Worm (Caenorhabditis elegans): ENCODE results near the gene lron-1.

Gene lron-1

ce11 chrX:14577579-14578127 lies 5.1 kb downstream of the lron-1 start, which contains the start of gene let-4:
let-4 (plus strand) TSS chrX:14577935.
- 0 out of 2 replicates have a peak, but pooled peaks have one; percentile 35 for TF ChIP-seq tab-1 (GFP tag; IDR thresholded peaks at IDR 0.05)
- TF ChIP-seq flt-1 (GFP tag; IDR thresholded peaks at IDR 0.05): peak; percentile 10; the same call in 1 of the 2 replicates
- no peak for TF ChIP-seq ztf-23 (GFP tag; IDR thresholded peaks at IDR 0.05)

DNA sequence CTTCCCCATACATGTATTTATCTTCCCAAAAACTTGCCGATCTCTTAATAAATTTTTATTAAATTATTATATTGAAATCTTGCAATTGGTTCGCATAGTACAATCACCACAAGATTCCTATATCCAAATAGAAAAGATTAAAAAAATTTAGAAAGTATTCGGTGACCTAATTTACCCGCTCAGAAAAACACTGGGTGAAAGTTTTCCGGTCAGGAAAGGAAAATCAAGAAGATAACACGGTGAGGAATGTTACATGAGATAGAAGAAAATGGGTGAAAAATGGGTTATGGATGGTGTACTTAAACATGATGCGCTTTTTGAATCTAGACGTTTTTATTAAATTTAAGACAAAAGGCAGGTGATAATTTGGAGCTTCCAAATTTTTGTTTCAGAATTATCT lies 8.3 kb downstream of the lron-1 start:
- no peak for TF ChIP-seq ztf-29 (GFP tag; IDR thresholded peaks at IDR 0.05)
- TF ChIP-seq tab-1 (GFP tag; IDR thresholded peaks at IDR 0.05): no peak
- TF ChIP-seq cog-1 (tag; optimal IDR thresholded peaks at IDR 0.05): no peak
- TF ChIP-seq med-1 (GFP tag; optimal IDR thresholded peaks at IDR 0.05; ENCODE audit: insufficient read depth): no peak
- TF ChIP-seq flt-1 (GFP tag; IDR thresholded peaks at IDR 0.05): no peak
- TF ChIP-seq klf-2 (GFP tag; conservative IDR thresholded peaks at IDR 0.05): no peak
- TF ChIP-seq T22C8.4 (GFP tag; IDR thresholded peaks at IDR 0.05): no peak
- no peak for TF ChIP-seq ref-1 (GFP tag; conservative IDR thresholded peaks at IDR 0.05)
- TF ChIP-seq ztf-23 (GFP tag; IDR thresholded peaks at IDR 0.05): no peak

DNA sequence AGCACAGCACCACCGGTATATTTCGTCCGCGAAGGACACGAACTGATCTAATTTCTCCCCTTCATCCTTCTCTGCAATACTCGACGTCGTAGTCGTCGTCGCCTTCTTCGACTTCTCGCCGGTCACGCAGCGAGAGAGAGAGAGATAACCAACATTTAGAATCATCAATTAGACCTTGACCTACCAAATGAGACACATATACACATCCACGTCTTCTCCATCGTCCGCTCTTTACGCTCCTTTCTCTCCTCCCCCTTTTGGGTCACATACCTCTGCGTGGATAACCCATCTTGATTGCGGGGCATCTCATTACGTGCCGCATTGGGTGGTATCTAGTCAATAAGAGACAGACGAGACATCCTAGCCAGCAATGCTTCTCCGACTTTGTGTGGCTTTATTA lies 8.9 kb downstream of the lron-1 start, which contains the start of gene sym-1:
Gene sym-1 (plus strand): TSS at position 194 of the 400 bp plus-strand sequence.
- no peak for TF ChIP-seq T22C8.4 (GFP tag; IDR thresholded peaks at IDR 0.05)
- TF ChIP-seq cog-1 (tag; optimal IDR thresholded peaks at IDR 0.05): no peak
- TF ChIP-seq klf-2 (GFP tag; conservative IDR thresholded peaks at IDR 0.05): no peak
- no peak for TF ChIP-seq ref-1 (GFP tag; conservative IDR thresholded peaks at IDR 0.05)
- no peak for TF ChIP-seq ztf-23 (GFP tag; IDR thresholded peaks at IDR 0.05)
- TF ChIP-seq tab-1 (GFP tag; IDR thresholded peaks at IDR 0.05): no peak
- no peak for TF ChIP-seq med-1 (GFP tag; optimal IDR thresholded peaks at IDR 0.05; ENCODE audit: insufficient read depth)
- no peak for TF ChIP-seq ztf-29 (GFP tag; IDR thresholded peaks at IDR 0.05)
- TF ChIP-seq flt-1 (GFP tag; IDR thresholded peaks at IDR 0.05): no peak

DNA sequence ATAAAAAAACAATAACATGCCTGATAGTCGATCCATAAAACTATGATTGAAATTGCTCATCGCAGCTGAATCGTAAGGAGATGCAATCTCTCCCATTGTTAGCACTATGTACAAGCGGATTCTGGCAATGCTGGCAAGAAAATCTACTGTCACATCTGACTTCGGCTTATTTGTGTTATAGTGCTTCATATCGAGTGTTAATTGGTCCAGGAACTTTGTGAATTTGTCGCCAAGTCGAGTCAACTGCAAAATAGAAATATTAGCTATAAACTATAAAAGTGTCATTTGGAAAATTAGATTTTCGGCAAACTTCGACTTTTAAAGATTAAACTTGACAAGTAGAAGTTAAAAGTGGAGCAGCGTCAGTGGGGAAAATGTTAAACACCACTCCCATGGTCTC lies 11.8 kb downstream of the lron-1 start:
- TF ChIP-seq cog-1 (tag; optimal IDR thresholded peaks at IDR 0.05): no peak
- no peak for TF ChIP-seq klf-2 (GFP tag; conservative IDR thresholded peaks at IDR 0.05)
- no peak for TF ChIP-seq med-1 (GFP tag; optimal IDR thresholded peaks at IDR 0.05; ENCODE audit: insufficient read depth)
- no peak for TF ChIP-seq tab-1 (GFP tag; IDR thresholded peaks at IDR 0.05)

- TF ChIP-seq ref-1 (GFP tag; conservative IDR thresholded peaks at IDR 0.05) (no peak), ztf-29 (GFP tag; IDR thresholded peaks at IDR 0.05) (no peak), tab-1 (GFP tag; IDR thresholded peaks at IDR 0.05) (0 out of 2 replicates have a peak, but pooled peaks have one; percentile 7), flt-1 (GFP tag; IDR thresholded peaks at IDR 0.05) (no peak), klf-2 (GFP tag; conservative IDR thresholded peaks at IDR 0.05) (no peak), ztf-23 (GFP tag; IDR thresholded peaks at IDR 0.05) (no peak), med-1 (GFP tag; optimal IDR thresholded peaks at IDR 0.05; ENCODE audit: insufficient read depth) (no peak), cog-1 (tag; optimal IDR thresholded peaks at IDR 0.05) (peak; percentile 26), T22C8.4 (GFP tag; IDR thresholded peaks at IDR 0.05) (no peak)
Observed at ce11 chrX:14589051-14589736, 16.7 kb downstream of the lron-1 start, which contains the start of the genes C44H4.4 and tap-1. C44H4.4 (minus strand) TSS chrX:14589101. tap-1 (plus strand) TSS chrX:14589624.

- TF ChIP-seq ztf-29 (GFP tag; IDR thresholded peaks at IDR 0.05) (no peak), flt-1 (GFP tag; IDR thresholded peaks at IDR 0.05) (no peak), tab-1 (GFP tag; IDR thresholded peaks at IDR 0.05) (no peak), klf-2 (GFP tag; conservative IDR thresholded peaks at IDR 0.05) (no peak), ztf-23 (GFP tag; IDR thresholded peaks at IDR 0.05) (no peak), ref-1 (GFP tag; conservative IDR thresholded peaks at IDR 0.05) (no peak), med-1 (GFP tag; optimal IDR thresholded peaks at IDR 0.05; ENCODE audit: insufficient read depth) (no peak), T22C8.4 (GFP tag; IDR thresholded peaks at IDR 0.05) (no peak), cog-1 (tag; optimal IDR thresholded peaks at IDR 0.05) (no peak)
Observed at ce11 chrX:14593206-14593605, 20.7 kb downstream of the lron-1 start.

DNA sequence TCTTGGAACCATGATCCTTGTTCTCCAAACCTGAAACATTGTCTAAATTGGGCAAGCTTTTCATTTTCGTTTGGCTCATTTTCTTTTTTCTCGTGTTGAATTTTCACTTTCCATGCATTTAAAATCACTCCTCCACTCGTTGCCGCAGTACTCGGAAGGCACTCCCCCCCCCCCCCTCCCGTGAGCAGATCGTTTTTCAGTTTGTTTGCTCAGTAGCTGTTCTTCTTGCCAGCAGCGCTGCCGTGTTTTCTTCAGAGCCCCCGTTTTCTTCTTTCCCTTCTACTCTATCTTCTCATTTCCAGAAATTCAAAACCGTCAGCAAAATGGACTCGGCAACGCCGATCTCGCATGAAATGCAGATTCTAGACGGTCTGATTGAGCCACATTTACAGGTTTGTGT lies 22.3 kb downstream of the lron-1 start, which contains the start of gene C44H4.8:
Gene C44H4.8 (plus strand): TSS at position 301 of the 400 bp plus-strand sequence.
- TF ChIP-seq cog-1 (tag; optimal IDR thresholded peaks at IDR 0.05) (no peak), med-1 (GFP tag; optimal IDR thresholded peaks at IDR 0.05; ENCODE audit: insufficient read depth) (no peak), flt-1 (GFP tag; IDR thresholded peaks at IDR 0.05) (no peak), ztf-23 (GFP tag; IDR thresholded peaks at IDR 0.05) (no peak), klf-2 (GFP tag; conservative IDR thresholded peaks at IDR 0.05) (no peak), ztf-29 (GFP tag; IDR thresholded peaks at IDR 0.05) (no peak)

- TF ChIP-seq klf-2 (GFP tag; conservative IDR thresholded peaks at IDR 0.05): no peak
- TF ChIP-seq cog-1 (tag; optimal IDR thresholded peaks at IDR 0.05): no peak
- TF ChIP-seq ztf-23 (GFP tag; IDR thresholded peaks at IDR 0.05): no peak
- no peak for TF ChIP-seq ref-1 (GFP tag; conservative IDR thresholded peaks at IDR 0.05)
- TF ChIP-seq ztf-29 (GFP tag; IDR thresholded peaks at IDR 0.05): no peak
- no peak for TF ChIP-seq flt-1 (GFP tag; IDR thresholded peaks at IDR 0.05)
- no peak for TF ChIP-seq tab-1 (GFP tag; IDR thresholded peaks at IDR 0.05)
- TF ChIP-seq T22C8.4 (GFP tag; IDR thresholded peaks at IDR 0.05): no peak
- TF ChIP-seq med-1 (GFP tag; optimal IDR thresholded peaks at IDR 0.05; ENCODE audit: insufficient read depth): no peak
Observed at ce11 chrX:14599245-14599644, 26.7 kb downstream of the lron-1 start, which contains the start of gene C44H4.6. C44H4.6 (minus strand) TSS chrX:14599345.

DNA sequence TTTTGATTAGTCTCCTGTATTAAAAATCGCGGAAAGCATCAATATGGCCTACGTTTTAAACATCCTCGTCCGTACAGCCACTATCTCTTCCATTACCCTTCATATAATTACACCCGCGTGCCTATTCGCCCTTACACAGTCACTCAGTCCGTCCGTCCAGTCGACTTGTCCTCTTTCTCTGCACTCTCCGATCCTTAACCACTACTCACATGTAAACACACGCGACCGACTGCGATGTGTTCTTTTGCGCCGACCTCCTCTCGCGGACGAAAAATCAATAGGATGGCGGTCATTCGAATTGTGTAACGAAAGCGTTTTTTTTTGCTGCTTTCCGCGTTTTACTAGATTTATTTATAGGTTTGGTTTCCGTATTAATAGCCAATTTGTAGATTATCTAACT lies 30.2 kb downstream of the lron-1 start, which contains the start of gene eor-2:
Gene eor-2 (plus strand): TSS at position 342 of the 400 bp plus-strand sequence.
- TF ChIP-seq ref-1 (GFP tag; conservative IDR thresholded peaks at IDR 0.05): no peak
- no peak for TF ChIP-seq med-1 (GFP tag; optimal IDR thresholded peaks at IDR 0.05; ENCODE audit: insufficient read depth)
- peak; percentile 79 for TF ChIP-seq T22C8.4 (GFP tag; IDR thresholded peaks at IDR 0.05)
- TF ChIP-seq flt-1 (GFP tag; IDR thresholded peaks at IDR 0.05): peak; percentile 70; the same call in 1 of the 2 replicates
- TF ChIP-seq ztf-23 (GFP tag; IDR thresholded peaks at IDR 0.05): no peak
- peak; percentile 79 for TF ChIP-seq cog-1 (tag; optimal IDR thresholded peaks at IDR 0.05)
- TF ChIP-seq tab-1 (GFP tag; IDR thresholded peaks at IDR 0.05): no peak
- no peak for TF ChIP-seq ztf-29 (GFP tag; IDR thresholded peaks at IDR 0.05)
- TF ChIP-seq klf-2 (GFP tag; conservative IDR thresholded peaks at IDR 0.05): no peak

Measured in whole organism, midembryonic.